Fruit fly (Drosophila melanogaster) whole organism, pupa: Measurements from ENCODE around the gene Torsin.

ENCODE experiments used
- CG14655 ChIP-seq: fragments of 200-800 bp; sonication (Bioruptor generic); optimal IDR thresholded peaks from 3 replicates; lab custom pipeline; 2017; ENCODE audit warnings: mild to moderate bottlenecking, missing biosample characterization, missing genetic modification reagents, missing genetic modification characterization
- CG15710 ChIP-seq: fragments of 200-800 bp; sonication (Bioruptor generic); optimal IDR thresholded peaks from 2 replicates; lab custom pipeline; 2018; ENCODE audit warnings: missing biosample characterization, mild to moderate bottlenecking, missing genetic modification characterization, moderate library complexity
- CG17806 ChIP-seq: fragments of 200-800 bp; sonication (Bioruptor generic); optimal IDR thresholded peaks from 2 replicates; lab custom pipeline; 2018; ENCODE audit warnings: missing biosample characterization, mild to moderate bottlenecking, missing genetic modification characterization, moderate library complexity
- CG4496 ChIP-seq: fragments of 200-800 bp; sonication (Bioruptor generic); IDR thresholded peaks from 3 replicates; pipeline ENCODE4 v1.3.6; 2022; ENCODE audit warnings: missing biosample characterization, missing genetic modification characterization
- D1 ChIP-seq: fragments of 200-800 bp; sonication (Bioruptor generic); optimal IDR thresholded peaks from 2 replicates; lab custom pipeline; 2018; ENCODE audit warnings: missing biosample characterization, mild to moderate bottlenecking, missing genetic modification characterization, moderate library complexity
- EcR ChIP-seq: fragments of 200-800 bp; sonication (Bioruptor generic); optimal IDR thresholded peaks from 3 replicates; lab custom pipeline; 2019; ENCODE audit warnings: missing biosample characterization, missing genetic modification characterization, mild to moderate bottlenecking, moderate library complexity, missing genetic modification reagents
- Ets98B ChIP-seq: fragments of 200-800 bp; sonication (Bioruptor generic); IDR thresholded peaks from 2 replicates; pipeline ENCODE4 v1.3.6; 2022; ENCODE audit warnings: missing biosample characterization, missing genetic modification characterization
- Pif1A ChIP-seq: fragments of 200-800 bp; sonication (Bioruptor generic); optimal IDR thresholded peaks from 3 replicates; lab custom pipeline; 2016; ENCODE audit warnings: missing biosample characterization, missing genetic modification characterization
- Pif1B ChIP-seq: fragments of 200-800 bp; sonication (Bioruptor generic); optimal IDR thresholded peaks from 3 replicates; lab custom pipeline; 2016; ENCODE audit warnings: missing biosample characterization, missing genetic modification characterization
- Snoo ChIP-seq: fragments of 200-800 bp; sonication (Bioruptor generic); optimal IDR thresholded peaks from 3 replicates; lab custom pipeline; 2017; ENCODE audit warnings: missing biosample characterization, mild to moderate bottlenecking, missing genetic modification characterization, inconsistent platforms

- no peak for TF ChIP-seq Ets98B
- TF ChIP-seq Pif1A (GFP tag; lab: Kevin White, UChicago), result no peak
- TF ChIP-seq EcR (GFP tag; lab: Kevin White, UChicago), result no peak
- no peak for TF ChIP-seq CG17806
- TF ChIP-seq D1, result no peak
- TF ChIP-seq CG14655 (GFP tag; lab: Kevin White, UChicago), result no peak
- no peak for TF ChIP-seq CG15710 (tag; lab: Kevin White, UChicago)
- no peak for TF ChIP-seq CG4496 (GFP tag; lab: Robert Waterston, UW)
- no peak for TF ChIP-seq Snoo (tag; lab: Kevin White, UChicago)
- no peak for TF ChIP-seq Pif1B
Measured at dm6 chrX:4605313-4605712, 44.5 kb downstream of the Torsin start.
